Worm (Caenorhabditis elegans): ENCODE data around the gene mpz-1.

Gene mpz-1

DNA sequence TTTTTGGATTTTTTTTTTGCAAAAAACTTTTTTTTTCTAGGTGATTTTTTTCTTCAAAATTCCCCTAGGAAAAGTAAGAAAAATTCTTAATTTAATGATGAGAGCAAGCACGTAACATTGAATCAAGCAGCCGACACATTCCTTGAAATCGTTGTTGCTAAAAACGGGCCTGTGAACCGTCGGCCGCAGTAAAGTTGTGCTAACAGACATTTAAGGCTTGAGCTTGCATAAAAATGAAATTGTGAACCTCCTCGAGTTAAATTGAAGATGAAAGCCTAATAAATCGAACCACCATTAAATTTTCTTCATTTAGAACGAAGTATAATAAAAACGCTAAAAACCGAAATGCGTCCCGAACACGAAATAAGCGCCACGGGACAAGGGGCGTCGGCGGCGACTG, 9.9 kb downstream of the mpz-1 start:
- TF ChIP-seq crh-2 (tag; optimal IDR thresholded peaks at IDR 0.05) = no peak
- no peak for TF ChIP-seq C34F6.9 (tag; optimal IDR thresholded peaks at IDR 0.05)
- TF ChIP-seq F13H6.1 (tag; optimal IDR thresholded peaks at IDR 0.05) = no peak
- TF ChIP-seq mbf-1 (tag; optimal IDR thresholded peaks at IDR 0.05) = no peak
- TF ChIP-seq ceh-16 (tag; optimal IDR thresholded peaks at IDR 0.05) = no peak

DNA sequence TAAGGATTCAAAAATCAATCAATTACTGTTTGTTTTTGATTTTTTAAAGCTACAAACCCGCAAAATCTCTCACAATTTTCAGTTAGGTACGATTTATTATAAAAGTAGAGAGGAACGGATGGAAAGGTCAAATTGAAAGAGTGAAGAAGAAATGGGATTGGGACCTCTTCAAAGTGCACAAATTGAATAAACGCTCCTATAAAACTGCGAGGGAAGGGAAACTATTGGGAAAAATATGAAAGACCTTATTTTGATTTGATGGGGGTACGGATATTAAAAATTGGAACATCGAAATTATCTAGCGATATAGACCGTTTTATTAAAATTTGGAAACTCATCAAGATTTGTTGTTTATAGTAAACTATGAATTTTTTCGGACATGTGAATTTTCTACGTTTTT, 11.2 kb downstream of the mpz-1 start:
- no peak for TF ChIP-seq mab-5 (tag; optimal IDR thresholded peaks at IDR 0.05)
- TF ChIP-seq ztf-11 (tag; optimal IDR thresholded peaks at IDR 0.05) = no peak
- TF ChIP-seq F13H6.1 (tag; optimal IDR thresholded peaks at IDR 0.05) = no peak
- TF ChIP-seq nhr-23 (tag; optimal IDR thresholded peaks at IDR 0.05) = no peak
- TF ChIP-seq crh-2 (tag; optimal IDR thresholded peaks at IDR 0.05) = no peak
- TF ChIP-seq elt-1 (tag; optimal IDR thresholded peaks at IDR 0.05) = no peak
- no peak for TF ChIP-seq ztf-4 (tag; optimal IDR thresholded peaks at IDR 0.05)
- no peak for TF ChIP-seq C34F6.9 (tag; optimal IDR thresholded peaks at IDR 0.05)
- no peak for TF ChIP-seq nhr-25 (tag; optimal IDR thresholded peaks at IDR 0.05)
- no peak for TF ChIP-seq nhr-12 (tag; optimal IDR thresholded peaks at IDR 0.05)
- TF ChIP-seq elt-3 (tag; optimal IDR thresholded peaks at IDR 0.05) = no peak
- no peak for TF ChIP-seq egl-27 (tag; optimal IDR thresholded peaks at IDR 0.05)
- no peak for TF ChIP-seq R02D3.7 (tag; optimal IDR thresholded peaks at IDR 0.05)
- no peak for TF ChIP-seq fos-1 (tag; optimal IDR thresholded peaks at IDR 0.05)
- TF ChIP-seq snpc-4 (tag; optimal IDR thresholded peaks at IDR 0.05) = no peak

DNA sequence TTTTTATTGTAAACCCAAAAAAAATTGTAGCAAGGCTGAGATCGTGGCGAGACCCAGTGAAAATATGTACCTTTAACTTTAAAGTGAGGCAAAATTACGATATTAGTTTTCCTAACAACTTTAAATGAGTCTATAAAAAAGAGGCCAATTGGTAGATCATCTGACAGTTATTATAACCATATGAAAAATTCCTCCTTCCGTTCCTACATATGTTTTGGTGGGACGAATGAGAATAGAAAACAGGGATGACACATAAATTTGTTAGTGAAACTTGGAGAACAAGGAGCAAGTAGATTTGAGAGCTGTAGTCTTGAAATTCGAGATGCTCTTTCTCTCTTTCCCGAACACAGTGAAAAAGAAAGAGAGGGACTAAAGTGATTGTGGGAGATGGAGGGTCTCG, 12.7 kb downstream of the mpz-1 start:
- TF ChIP-seq nhr-10 (tag; optimal IDR thresholded peaks at IDR 0.05) (no peak), ceh-82 (tag; optimal IDR thresholded peaks at IDR 0.05) (no peak), lin-39 (tag; optimal IDR thresholded peaks at IDR 0.05) (no peak), R02D3.7 (tag; optimal IDR thresholded peaks at IDR 0.05) (no peak), sma-9 (GFP tag; optimal IDR thresholded peaks at IDR 0.05) (no peak), sma-9 (tag; optimal IDR thresholded peaks at IDR 0.05) (no peak), alr-1 (tag; optimal IDR thresholded peaks at IDR 0.05) (no peak), ztf-11 (tag; optimal IDR thresholded peaks at IDR 0.05) (no peak), mdl-1 (tag; optimal IDR thresholded peaks at IDR 0.05) (no peak), gmeb-1 (tag; optimal IDR thresholded peaks at IDR 0.05) (no peak), nhr-6 (tag; optimal IDR thresholded peaks at IDR 0.05) (no peak), fos-1 (tag; optimal IDR thresholded peaks at IDR 0.05) (no peak), ztf-1 (GFP tag; conservative IDR thresholded peaks at IDR 0.05) (no peak), lin-13 (GFP tag; optimal IDR thresholded peaks at IDR 0.05) (no peak), egl-27 (tag; optimal IDR thresholded peaks at IDR 0.05) (no peak), Y55F3AM.14 (GFP tag; optimal IDR thresholded peaks at IDR 0.05) (no peak), nhr-129 (tag; optimal IDR thresholded peaks at IDR 0.05) (no peak)

ce11 chrII:10761653-10762052, 16.3 kb downstream of the mpz-1 start:
- TF ChIP-seq C34F6.9 (tag; optimal IDR thresholded peaks at IDR 0.05) (no peak), nhr-25 (tag; optimal IDR thresholded peaks at IDR 0.05) (no peak), lin-13 (GFP tag; optimal IDR thresholded peaks at IDR 0.05) (no peak), zag-1 (tag; optimal IDR thresholded peaks at IDR 0.05) (no peak), crh-2 (tag; optimal IDR thresholded peaks at IDR 0.05) (no peak), nhr-129 (tag; optimal IDR thresholded peaks at IDR 0.05) (no peak), unc-62 (GFP tag; optimal IDR thresholded peaks at IDR 0.05) (no peak), nhr-10 (tag; optimal IDR thresholded peaks at IDR 0.05) (no peak), elt-3 (tag; optimal IDR thresholded peaks at IDR 0.05) (no peak), gmeb-1 (tag; optimal IDR thresholded peaks at IDR 0.05) (no peak), ztf-4 (tag; optimal IDR thresholded peaks at IDR 0.05) (no peak), peb-1 (tag; optimal IDR thresholded peaks at IDR 0.05) (no peak), alr-1 (tag; optimal IDR thresholded peaks at IDR 0.05) (no peak), ceh-16 (tag; optimal IDR thresholded peaks at IDR 0.05) (no peak), ztf-1 (GFP tag; conservative IDR thresholded peaks at IDR 0.05) (no peak), ceh-82 (tag; optimal IDR thresholded peaks at IDR 0.05) (no peak)

DNA sequence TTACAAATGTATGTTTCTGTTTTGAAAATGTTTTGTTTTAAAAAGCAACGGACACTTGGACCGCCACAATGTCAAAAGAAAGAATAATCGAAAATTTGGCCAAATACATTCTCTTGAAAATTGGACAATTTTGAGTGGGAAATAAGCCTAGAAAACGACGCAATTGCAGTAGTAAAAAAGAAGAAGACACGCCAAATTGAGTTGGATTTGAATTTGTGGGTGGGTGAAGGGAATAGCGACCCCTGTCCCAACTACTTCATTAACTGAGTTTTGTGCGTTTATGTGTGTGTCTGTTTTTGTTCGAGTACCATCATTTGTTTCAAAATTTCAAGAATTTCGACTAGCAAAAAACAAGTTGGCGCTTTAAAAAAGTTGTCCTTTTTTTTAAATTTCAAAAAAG, 17.1 kb downstream of the mpz-1 start:
- TF ChIP-seq sma-3 (GFP tag; optimal IDR thresholded peaks at IDR 0.05) (no peak), fos-1 (tag; optimal IDR thresholded peaks at IDR 0.05) (no peak), mbf-1 (tag; optimal IDR thresholded peaks at IDR 0.05) (no peak), Y55F3AM.14 (GFP tag; optimal IDR thresholded peaks at IDR 0.05) (no peak), R02D3.7 (tag; optimal IDR thresholded peaks at IDR 0.05) (no peak), lsy-2 (tag; optimal IDR thresholded peaks at IDR 0.05) (no peak), nhr-129 (tag; optimal IDR thresholded peaks at IDR 0.05) (no peak), nhr-77 (tag; optimal IDR thresholded peaks at IDR 0.05) (no peak), nhr-11 (tag; optimal IDR thresholded peaks at IDR 0.05) (no peak)
